Fruit fly (Drosophila melanogaster) whole organism, embryonic: Measurements from ENCODE around the gene flfl.

Experiments
- Abd-B ChIP-seq: fragments of 200-800 bp; sonication (Bioruptor generic); optimal IDR thresholded peaks from 2 replicates; lab custom pipeline; 2018; ENCODE audit warnings: missing biosample characterization, mild to moderate bottlenecking, missing genetic modification characterization, moderate library complexity
- CG12219 ChIP-seq: fragments of 200-800 bp; sonication (Bioruptor generic); optimal IDR thresholded peaks from 3 replicates; lab custom pipeline; 2018; ENCODE audit warnings: missing biosample characterization, mild to moderate bottlenecking, missing genetic modification characterization
- CG12236 ChIP-seq: fragments of 200-800 bp; sonication (Bioruptor generic); optimal IDR thresholded peaks from 2 replicates; lab custom pipeline; 2016; ENCODE audit warnings: missing biosample characterization, missing genetic modification characterization
- CG12391 ChIP-seq: fragments of 200-800 bp; sonication (Bioruptor generic); optimal IDR thresholded peaks from 3 replicates; lab custom pipeline; 2018; ENCODE audit warnings: missing biosample characterization, mild to moderate bottlenecking, missing genetic modification characterization, moderate library complexity
- CG12659 ChIP-seq: fragments of 200-800 bp; sonication (Bioruptor generic); optimal IDR thresholded peaks from 3 replicates; lab custom pipeline; 2017; ENCODE audit warnings: mild to moderate bottlenecking, missing biosample characterization, missing genetic modification reagents, missing genetic modification characterization
- CG14050 ChIP-seq: fragments of 200-800 bp; sonication (Bioruptor generic); IDR thresholded peaks from 3 replicates; pipeline ENCODE4 v1.3.6; 2022; ENCODE audit warnings: missing biosample characterization, missing genetic modification characterization
- CG1603 ChIP-seq: fragments of 200-800 bp; sonication (Bioruptor generic); optimal IDR thresholded peaks from 2 replicates; lab custom pipeline; 2019; ENCODE audit warnings: missing biosample characterization, mild to moderate bottlenecking, missing genetic modification characterization, moderate library complexity
- CG18476 ChIP-seq: fragments of 200-800 bp; sonication (Bioruptor generic); optimal IDR thresholded peaks from 2 replicates; lab custom pipeline; 2016; ENCODE audit warnings: missing biosample characterization, mild to moderate bottlenecking, missing genetic modification characterization
- CG18619 ChIP-seq: fragments of 200-800 bp; sonication (Bioruptor generic); optimal IDR thresholded peaks from 3 replicates; lab custom pipeline; 2017; ENCODE audit warnings: missing biosample characterization, mild to moderate bottlenecking, missing genetic modification characterization
- CG2889 ChIP-seq: fragments of 200-800 bp; sonication (Bioruptor generic); IDR thresholded peaks from 3 replicates; pipeline ENCODE4 v1.3.6; 2022; ENCODE audit warnings: missing biosample characterization, missing genetic modification characterization
- CG31224 ChIP-seq: fragments of 200-800 bp; sonication (Bioruptor generic); IDR thresholded peaks from 2 replicates; pipeline ENCODE4 v1.3.6; 2022; ENCODE audit warnings: missing biosample characterization, missing genetic modification characterization
- CG3847 ChIP-seq: fragments of 200-800 bp; sonication (Bioruptor generic); IDR thresholded peaks from 2 replicates; pipeline ENCODE4 v1.3.6; 2022; ENCODE audit warnings: missing biosample characterization, missing genetic modification characterization
- CG3995 ChIP-seq: fragments of 200-800 bp; sonication (Bioruptor generic); optimal IDR thresholded peaks from 3 replicates; lab custom pipeline; 2016; ENCODE audit warnings: missing biosample characterization, missing genetic modification characterization
- CG4282 ChIP-seq: fragments of 200-800 bp; sonication (Bioruptor generic); optimal IDR thresholded peaks from 2 replicates; lab custom pipeline; 2016; ENCODE audit warnings: missing biosample characterization, missing genetic modification characterization
- CG4707 ChIP-seq: fragments of 200-800 bp; sonication (Bioruptor generic); optimal IDR thresholded peaks from 2 replicates; lab custom pipeline; 2018; ENCODE audit warnings: missing biosample characterization, mild to moderate bottlenecking, missing genetic modification characterization, moderate library complexity
- CG6791 ChIP-seq: fragments of 200-800 bp; sonication (Bioruptor generic); IDR thresholded peaks from 3 replicates; pipeline ENCODE4 v1.3.6; 2022; ENCODE audit warnings: missing biosample characterization, missing genetic modification characterization; ENCODE audit not compliant: partially characterized antibody
- CG7271 ChIP-seq: fragments of 200-800 bp; sonication (Bioruptor generic); optimal IDR thresholded peaks from 2 replicates; lab custom pipeline; 2018; ENCODE audit warnings: missing biosample characterization, mild to moderate bottlenecking, missing genetic modification characterization, moderate library complexity
- CG8944 ChIP-seq: fragments of 200-800 bp; sonication (Bioruptor generic); optimal IDR thresholded peaks from 3 replicates; lab custom pipeline; 2016; ENCODE audit warnings: missing biosample characterization, missing genetic modification characterization
- Chrac-16 ChIP-seq: fragments of 200-800 bp; sonication (Bioruptor generic); optimal IDR thresholded peaks from 3 replicates; lab custom pipeline; 2016; ENCODE audit warnings: missing biosample characterization, missing genetic modification characterization
- Dad ChIP-seq: fragments of 200-800 bp; sonication (Bioruptor generic); optimal IDR thresholded peaks from 3 replicates; lab custom pipeline; 2016; ENCODE audit warnings: missing biosample characterization, missing genetic modification characterization
- Gsc ChIP-seq: fragments of 200-800 bp; sonication (Bioruptor generic); IDR thresholded peaks from 2 replicates; pipeline ENCODE4 v1.3.6; 2022; ENCODE audit warnings: missing biosample characterization, missing genetic modification characterization
- Hr39 ChIP-seq: fragments of >200 bp; optimal IDR thresholded peaks from 2 replicates; lab custom pipeline; 2017
- NK7.1 ChIP-seq: fragments of 200-800 bp; sonication (Bioruptor generic); optimal IDR thresholded peaks from 3 replicates; lab custom pipeline; 2016; ENCODE audit warnings: missing biosample characterization, missing genetic modification characterization
- Nf-YC ChIP-seq: fragments of 200-800 bp; optimal IDR thresholded peaks from 3 replicates; lab custom pipeline; 2019; ENCODE audit warnings: missing biosample characterization, mild to moderate bottlenecking, missing genetic modification characterization, moderate library complexity
- Oaz ChIP-seq: fragments of 200-800 bp; sonication (Bioruptor generic); IDR thresholded peaks from 2 replicates; pipeline ENCODE4 v1.3.6; 2022; ENCODE audit warnings: missing biosample characterization, missing genetic modification characterization
- PHDP ChIP-seq: fragments of 200-800 bp; sonication (Bioruptor generic); optimal IDR thresholded peaks from 3 replicates; lab custom pipeline; 2018; ENCODE audit warnings: missing biosample characterization, mild to moderate bottlenecking, missing genetic modification characterization, moderate library complexity
- Scr ChIP-seq: fragments of 200-800 bp; sonication (Bioruptor generic); IDR thresholded peaks from 2 replicates; pipeline ENCODE4 v1.3.6; 2022; ENCODE audit warnings: missing biosample characterization, missing genetic modification characterization; ENCODE audit not compliant: partially characterized antibody
- Six4 ChIP-seq: fragments of 200-800 bp; sonication (Bioruptor generic); optimal IDR thresholded peaks from 2 replicates; lab custom pipeline; 2016; ENCODE audit warnings: missing biosample characterization, missing genetic modification characterization
- Taf1 ChIP-seq: fragments of 200-800 bp; sonication (Bioruptor generic); IDR thresholded peaks from 2 replicates; pipeline ENCODE4 v1.3.6; 2022; ENCODE audit warnings: missing biosample characterization, missing genetic modification characterization
- Trl ChIP-seq, 3 experiments: fragments of >200 bp in 2 of 3; fragments of 200-800 bp in 1 of 3; sonication (Bioruptor generic) in 1 of 3; optimal IDR thresholded peaks; 2 replicates in 1 of 3; 3 replicates in 2 of 3; lab custom pipeline; 2016 to 2017; ENCODE audit warnings: missing biosample characterization in 1 of 3, missing genetic modification characterization in 1 of 3
- amos ChIP-seq: fragments of 200-800 bp; sonication (Bioruptor generic); IDR thresholded peaks from 2 replicates; pipeline ENCODE4 v1.3.6; 2022; ENCODE audit warnings: missing biosample characterization, missing genetic modification characterization; ENCODE audit not compliant: partially characterized antibody
- ase ChIP-seq: fragments of 200-800 bp; sonication (Bioruptor generic); IDR thresholded peaks from 3 replicates; pipeline ENCODE4 v1.3.6; 2022; ENCODE audit warnings: missing biosample characterization, missing genetic modification characterization
- ci ChIP-seq: fragments of 200-800 bp; sonication (Bioruptor generic); IDR thresholded peaks from 3 replicates; pipeline ENCODE4 v1.3.6; 2022; ENCODE audit warnings: missing biosample characterization, missing genetic modification characterization
- croc ChIP-seq: fragments of 200-800 bp; sonication (Bioruptor generic); conservative IDR thresholded peaks from 3 replicates; pipeline ENCODE4 v1.3.6; 2022; ENCODE audit warnings: missing biosample characterization, missing genetic modification characterization
- cwo ChIP-seq: fragments of 200-800 bp; sonication (Bioruptor generic); optimal IDR thresholded peaks from 3 replicates; lab custom pipeline; 2017; ENCODE audit warnings: missing biosample characterization, missing genetic modification characterization, mild to moderate bottlenecking, moderate library complexity, missing genetic modification reagents
- da ChIP-seq: fragments of 200-800 bp; sonication (Bioruptor generic); optimal IDR thresholded peaks from 2 replicates; lab custom pipeline; 2016; ENCODE audit warnings: missing biosample characterization, missing genetic modification characterization
- dm ChIP-seq: fragments of 200-800 bp; sonication (Bioruptor generic); optimal IDR thresholded peaks from 3 replicates; lab custom pipeline; 2016; ENCODE audit warnings: missing biosample characterization, missing genetic modification characterization
- dmrt99B ChIP-seq: fragments of 200-800 bp; sonication (Bioruptor generic); optimal IDR thresholded peaks from 2 replicates; lab custom pipeline; 2018; ENCODE audit warnings: missing biosample characterization, mild to moderate bottlenecking, missing genetic modification characterization, moderate library complexity
- dpn ChIP-seq, 2 experiments: fragments of 200-800 bp; sonication (Bioruptor generic); optimal IDR thresholded peaks; 3 replicates each; lab custom pipeline; 2016; ENCODE audit warnings: missing biosample characterization in 2 of 2, missing genetic modification characterization in 2 of 2
- dysf ChIP-seq: fragments of 200-800 bp; sonication (Bioruptor generic); IDR thresholded peaks from 3 replicates; pipeline ENCODE4 v1.3.6; 2022; ENCODE audit warnings: missing biosample characterization, missing genetic modification characterization
- fru ChIP-seq: fragments of >200 bp; optimal IDR thresholded peaks from 2 replicates; lab custom pipeline; 2017
- grn ChIP-seq: fragments of 200-800 bp; sonication (Bioruptor generic); optimal IDR thresholded peaks from 3 replicates; lab custom pipeline; 2017; ENCODE audit warnings: missing biosample characterization, missing genetic modification characterization
- ham ChIP-seq: fragments of 200-800 bp; sonication (Bioruptor generic); IDR thresholded peaks from 2 replicates; pipeline ENCODE4 v1.3.6; 2022; ENCODE audit warnings: missing biosample characterization, missing genetic modification characterization
- her ChIP-seq: fragments of 200-800 bp; sonication (Bioruptor generic); optimal IDR thresholded peaks from 2 replicates; lab custom pipeline; 2016; ENCODE audit warnings: missing biosample characterization, missing genetic modification characterization
- kay ChIP-seq: fragments of 200-800 bp; sonication (Bioruptor generic); optimal IDR thresholded peaks from 2 replicates; lab custom pipeline; 2016; ENCODE audit warnings: missing biosample characterization, missing genetic modification characterization
- nmo ChIP-seq: fragments of 200-800 bp; sonication (Bioruptor generic); optimal IDR thresholded peaks from 2 replicates; lab custom pipeline; 2018; ENCODE audit warnings: missing biosample characterization, mild to moderate bottlenecking, missing genetic modification characterization, moderate library complexity
- nom ChIP-seq: fragments of 200-800 bp; sonication (Bioruptor generic); optimal IDR thresholded peaks from 2 replicates; lab custom pipeline; 2017; ENCODE audit warnings: missing biosample characterization, missing genetic modification characterization, mild to moderate bottlenecking, moderate library complexity, missing genetic modification reagents
- onecut ChIP-seq: fragments of 200-800 bp; sonication (Bioruptor generic); IDR thresholded peaks from 2 replicates; pipeline ENCODE4 v1.3.6; 2022; ENCODE audit warnings: missing biosample characterization, missing genetic modification characterization
- sna ChIP-seq: fragments of 200-800 bp; sonication (Bioruptor generic); IDR thresholded peaks from 2 replicates; pipeline ENCODE4 v1.3.6; 2022; ENCODE audit warnings: missing biosample characterization, missing genetic modification characterization; ENCODE audit not compliant: partially characterized antibody

Gene flfl

DNA sequence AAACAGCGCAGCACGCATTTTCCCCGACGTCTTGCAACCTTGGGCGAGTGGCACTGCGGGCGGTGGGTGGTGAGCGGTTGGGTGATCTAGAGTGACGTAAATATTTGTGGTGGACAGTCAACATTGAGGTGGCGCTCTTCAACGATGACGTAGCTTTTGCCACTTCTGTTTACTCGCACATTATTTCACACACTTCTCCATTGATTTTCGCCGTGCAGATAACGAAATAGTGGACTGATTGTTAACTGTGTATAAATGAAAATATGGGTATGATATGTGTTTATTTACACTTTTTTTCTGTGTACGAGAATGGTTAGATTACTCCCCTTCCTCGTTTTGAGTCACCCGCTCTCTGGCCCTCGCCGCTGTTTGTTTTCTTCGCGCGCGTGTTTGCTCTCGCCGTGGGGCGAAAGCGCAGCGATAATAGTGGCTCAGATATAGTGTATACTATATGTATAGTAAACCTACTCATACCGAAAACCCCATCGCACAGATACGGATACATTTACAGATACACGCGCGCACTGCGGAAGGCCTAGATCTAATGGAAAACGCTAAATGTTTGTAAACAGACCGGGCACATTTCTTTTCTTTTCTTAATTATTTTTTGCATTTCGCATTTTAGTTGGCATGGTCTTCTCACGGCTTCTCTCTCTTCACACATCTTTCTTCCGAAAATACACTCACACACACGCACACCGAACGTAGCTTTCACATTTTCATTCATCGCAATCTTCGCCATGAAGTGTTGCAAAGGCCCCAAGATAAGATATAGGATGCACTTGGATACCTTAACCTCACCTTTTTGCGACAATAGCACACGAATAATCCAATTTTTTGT is 2.9 kb downstream of the flfl start, which contains the start of gene omd (continued):
- TF ChIP-seq Oaz (GFP tag; lab: Robert Waterston, UW), result no peak
- TF ChIP-seq her (GFP tag; lab: Kevin White, UChicago), result peak; percentile 70
- peak; percentile 40; the same call in 1 of the 2 replicates for TF ChIP-seq CG31224 (GFP tag; lab: Robert Waterston, UW)
- peak; percentile 22 for TF ChIP-seq Dad (GFP tag; lab: Kevin White, UChicago)
- peak; percentile 5 for TF ChIP-seq CG18476
- no peak for TF ChIP-seq dm (GFP tag; lab: Kevin White, UChicago)
- peak; percentile 37 for TF ChIP-seq CG12391
- TF ChIP-seq nom, result no peak
- no peak for TF ChIP-seq Hr39 (lab: Kevin White, UChicago)
- TF ChIP-seq PHDP, result no peak
- peak; percentile 61 for TF ChIP-seq cwo
- 0 out of 2 replicates have a peak, but pooled peaks have one; percentile 15 for TF ChIP-seq CG3847
- TF ChIP-seq CG12659 (GFP tag; lab: Kevin White, UChicago), result no peak
- TF ChIP-seq Trl (optimal IDR thresholded peaks at IDR 0.05; lab: Kevin White, UChicago), result peak in 1 of 2 experiments; percentile 50
- peak; percentile 76 for TF ChIP-seq Trl (GFP tag; optimal IDR thresholded peaks at IDR 0.05; lab: Kevin White, UChicago)
- no peak for TF ChIP-seq CG3995 (GFP tag; lab: Kevin White, UChicago)
- TF ChIP-seq Six4, result no peak
- no peak for TF ChIP-seq Gsc
- TF ChIP-seq CG12236, result peak; percentile 61
- TF ChIP-seq Taf1 (GFP tag; lab: Robert Waterston, UW), result peak; percentile 54
- no peak for TF ChIP-seq dmrt99B (tag; lab: Kevin White, UChicago)
- TF ChIP-seq sna (GFP tag; lab: Robert Waterston, UW), result no peak
- no peak for TF ChIP-seq CG1603 (tag; lab: Kevin White, UChicago)
- TF ChIP-seq ase (GFP tag; lab: Robert Waterston, UW), result 0 out of 3 replicates have a peak, but pooled peaks have one; percentile 12
- peak; percentile 8 for TF ChIP-seq nmo
- TF ChIP-seq grn (GFP tag; lab: Kevin White, UChicago), result peak; percentile 81
- TF ChIP-seq CG6791 (GFP tag; lab: Robert Waterston, UW), result no peak
- no peak for TF ChIP-seq da
- TF ChIP-seq NK7.1 (GFP tag; lab: Kevin White, UChicago), result peak; percentile 53
- TF ChIP-seq amos (GFP tag; lab: Robert Waterston, UW), result no peak
- no peak for TF ChIP-seq CG4282 (GFP tag; lab: Kevin White, UChicago)
- TF ChIP-seq Nf-YC (tag; lab: Kevin White, UChicago), result no peak
- peak; percentile 69 for TF ChIP-seq CG8944
- TF ChIP-seq dpn (GFP tag; optimal IDR thresholded peaks at IDR 0.05; lab: Kevin White, UChicago), result peak; percentile 32 to 56
- peak; percentile 46 for TF ChIP-seq CG18619 (GFP tag; lab: Kevin White, UChicago)
- peak; percentile 78; the same call in 2 of the 3 replicates for TF ChIP-seq ci (GFP tag; lab: Robert Waterston, UW)
- peak; percentile 69 for TF ChIP-seq CG4707 (GFP tag; lab: Kevin White, UChicago)
- no peak for TF ChIP-seq fru (lab: Kevin White, UChicago)
- TF ChIP-seq onecut, result peak; percentile 72
- TF ChIP-seq dysf, result peak; percentile 60; the same call in 2 of the 3 replicates
- peak; percentile 61 for TF ChIP-seq CG12219 (GFP tag; lab: Kevin White, UChicago)
- TF ChIP-seq CG2889 (GFP tag; lab: Robert Waterston, UW), result no peak
- TF ChIP-seq croc (GFP tag; lab: Robert Waterston, UW), result peak; percentile 29; the same call in 2 of the 3 replicates
- no peak for TF ChIP-seq CG7271 (tag; lab: Kevin White, UChicago)
- TF ChIP-seq CG14050 (GFP tag; lab: Robert Waterston, UW), result peak; percentile 26; the same call in 1 of the 3 replicates
- no peak for TF ChIP-seq Abd-B (GFP tag; lab: Kevin White, UChicago)
- no peak; the same call in 1 of the 2 replicates for TF ChIP-seq ham (GFP tag; lab: Robert Waterston, UW)
- no peak for TF ChIP-seq Scr (GFP tag; lab: Robert Waterston, UW)
- peak; percentile 23 for TF ChIP-seq Chrac-16
- TF ChIP-seq kay, result peak; percentile 79
